Fruit fly (Drosophila melanogaster) whole organism, prepupa: Measurements from ENCODE around the gene erm.
A peak's percentile ranks its signal among the peaks of the same experiment; 100 is the strongest.

Experiments used
- Blimp-1 ChIP-seq: fragments of 200-800 bp; sonication (Bioruptor generic); optimal IDR thresholded peaks from 3 replicates; lab custom pipeline; 2017; ENCODE audit warnings: missing biosample characterization, missing genetic modification characterization, mild to moderate bottlenecking, moderate library complexity, missing genetic modification reagents
- CG10669 ChIP-seq: fragments of 200-800 bp; sonication (Bioruptor generic); optimal IDR thresholded peaks from 3 replicates; lab custom pipeline; 2018; ENCODE audit warnings: missing biosample characterization, mild to moderate bottlenecking, missing genetic modification characterization, moderate library complexity
- CG11294 ChIP-seq: fragments of 200-800 bp; sonication (Bioruptor generic); IDR thresholded peaks from 2 replicates; pipeline ENCODE4 v1.3.6; 2022; ENCODE audit warnings: missing biosample characterization, missing genetic modification characterization
- CG11762 ChIP-seq: fragments of 200-800 bp; sonication (Bioruptor generic); optimal IDR thresholded peaks from 3 replicates; lab custom pipeline; 2016; ENCODE audit warnings: missing biosample characterization, missing genetic modification characterization; ENCODE audit not compliant: insufficient read depth
- CG11902 ChIP-seq: fragments of 200-800 bp; sonication (Bioruptor generic); optimal IDR thresholded peaks from 3 replicates; lab custom pipeline; 2016; ENCODE audit warnings: missing biosample characterization, missing genetic modification characterization
- CG15336 ChIP-seq: fragments of 200-800 bp; sonication (Bioruptor generic); IDR thresholded peaks from 2 replicates; pipeline ENCODE4 v1.3.6; 2022; ENCODE audit warnings: missing biosample characterization, missing genetic modification characterization
- CG1621 ChIP-seq: fragments of 200-800 bp; sonication (Bioruptor generic); optimal IDR thresholded peaks from 3 replicates; lab custom pipeline; 2018; ENCODE audit warnings: missing biosample characterization, mild to moderate bottlenecking, missing genetic modification characterization
- CG16779 ChIP-seq: fragments of 200-800 bp; sonication (Bioruptor generic); optimal IDR thresholded peaks from 3 replicates; lab custom pipeline; 2017; ENCODE audit warnings: missing biosample characterization, mild to moderate bottlenecking, missing genetic modification characterization
- CG3032 ChIP-seq: fragments of 200-800 bp; optimal IDR thresholded peaks from 2 replicates; lab custom pipeline; 2019; ENCODE audit warnings: missing biosample characterization, mild to moderate bottlenecking, missing genetic modification characterization, moderate library complexity
- CG31627 ChIP-seq: fragments of 200-800 bp; sonication (Bioruptor generic); optimal IDR thresholded peaks from 3 replicates; lab custom pipeline; 2016; ENCODE audit warnings: missing biosample characterization, missing genetic modification characterization
- CG34406 ChIP-seq: fragments of 200-800 bp; sonication (Bioruptor generic); optimal IDR thresholded peaks from 3 replicates; lab custom pipeline; 2016; ENCODE audit warnings: missing biosample characterization, missing genetic modification characterization
- CG3919 ChIP-seq: fragments of 200-800 bp; sonication (Bioruptor generic); optimal IDR thresholded peaks from 3 replicates; lab custom pipeline; 2016; ENCODE audit warnings: missing biosample characterization, missing genetic modification characterization
- CG4318 ChIP-seq: fragments of 200-800 bp; sonication (Bioruptor generic); optimal IDR thresholded peaks from 3 replicates; lab custom pipeline; 2017; ENCODE audit warnings: missing biosample characterization, mild to moderate bottlenecking, missing genetic modification characterization
- CG6163 ChIP-seq: fragments of 200-800 bp; sonication (Bioruptor generic); IDR thresholded peaks from 3 replicates; pipeline ENCODE4 v1.3.6; 2022; ENCODE audit warnings: missing biosample characterization, missing genetic modification characterization
- CG6276 ChIP-seq: fragments of 200-800 bp; sonication (Bioruptor generic); optimal IDR thresholded peaks from 2 replicates; lab custom pipeline; 2017; ENCODE audit warnings: missing biosample characterization, mild to moderate bottlenecking, missing genetic modification characterization
- CG6792 ChIP-seq: fragments of 200-800 bp; sonication (Bioruptor generic); optimal IDR thresholded peaks from 3 replicates; lab custom pipeline; 2016; ENCODE audit warnings: missing biosample characterization, missing genetic modification characterization
- CG6808 ChIP-seq: fragments of 200-800 bp; sonication (Bioruptor generic); optimal IDR thresholded peaks from 3 replicates; lab custom pipeline; 2017; ENCODE audit warnings: missing biosample characterization, missing genetic modification characterization, mild to moderate bottlenecking, moderate library complexity, missing genetic modification reagents
- CG6854 ChIP-seq: fragments of 200-800 bp; sonication (Bioruptor generic); optimal IDR thresholded peaks from 2 replicates; lab custom pipeline; 2017; ENCODE audit warnings: missing biosample characterization, mild to moderate bottlenecking, missing genetic modification characterization
- CG7368 ChIP-seq: fragments of 200-800 bp; sonication (Bioruptor generic); optimal IDR thresholded peaks from 3 replicates; lab custom pipeline; 2016; ENCODE audit warnings: missing biosample characterization, missing genetic modification characterization
- CG8119 ChIP-seq: fragments of 200-800 bp; sonication (Bioruptor generic); IDR thresholded peaks from 3 replicates; pipeline ENCODE4 v1.3.6; 2022; ENCODE audit warnings: missing biosample characterization, missing genetic modification characterization
- CG8319 ChIP-seq: fragments of 200-800 bp; sonication (Bioruptor generic); optimal IDR thresholded peaks from 3 replicates; lab custom pipeline; 2016; ENCODE audit warnings: missing biosample characterization, missing genetic modification characterization
- CG8632 ChIP-seq: fragments of 200-800 bp; sonication (Bioruptor generic); optimal IDR thresholded peaks from 3 replicates; lab custom pipeline; 2016; ENCODE audit warnings: missing biosample characterization, missing genetic modification characterization
- CG9139 ChIP-seq: fragments of 200-800 bp; sonication (Bioruptor generic); optimal IDR thresholded peaks from 3 replicates; lab custom pipeline; 2017; ENCODE audit warnings: missing biosample characterization, mild to moderate bottlenecking, missing genetic modification characterization
- Eip75B ChIP-seq: fragments of 200-800 bp; sonication (Bioruptor generic); optimal IDR thresholded peaks from 3 replicates; lab custom pipeline; 2016; ENCODE audit warnings: missing biosample characterization, missing genetic modification characterization
- Eip78C ChIP-seq: fragments of 200-800 bp; sonication (Bioruptor generic); peaks from one replicate; lab custom pipeline; 2016; ENCODE audit warnings: missing biosample characterization, missing genetic modification characterization
- Eip93F ChIP-seq: fragments of 200-800 bp; sonication (Bioruptor generic); optimal IDR thresholded peaks from 2 replicates; lab custom pipeline; 2016; ENCODE audit warnings: missing biosample characterization, mild to moderate bottlenecking, missing genetic modification characterization
- Ets21C ChIP-seq: fragments of 200-800 bp; sonication (Bioruptor generic); optimal IDR thresholded peaks from 3 replicates; lab custom pipeline; 2016; ENCODE audit warnings: missing biosample characterization, missing genetic modification characterization
- Ets96B ChIP-seq: fragments of 200-800 bp; optimal IDR thresholded peaks from 2 replicates; lab custom pipeline; 2019; ENCODE audit warnings: missing biosample characterization, mild to moderate bottlenecking, missing genetic modification characterization, moderate library complexity
- Gug ChIP-seq: fragments of 200-800 bp; sonication (Bioruptor generic); IDR thresholded peaks from 2 replicates; pipeline ENCODE4 v1.3.6; 2022; ENCODE audit warnings: missing biosample characterization, missing genetic modification characterization
- Hr38 ChIP-seq: sonication (Bioruptor generic); optimal IDR thresholded peaks from 2 replicates; lab custom pipeline; 2016; ENCODE audit warnings: missing biosample characterization, missing genetic modification characterization
- Hr39 ChIP-seq: fragments of 200-800 bp; sonication (Bioruptor generic); optimal IDR thresholded peaks from 2 replicates; lab custom pipeline; 2016; ENCODE audit warnings: missing biosample characterization, missing genetic modification characterization
- Lpt ChIP-seq: fragments of 200-800 bp; sonication (Bioruptor generic); optimal IDR thresholded peaks from 3 replicates; lab custom pipeline; 2016; ENCODE audit warnings: missing biosample characterization, missing genetic modification characterization
- Met ChIP-seq: fragments of 200-800 bp; sonication (Bioruptor generic); optimal IDR thresholded peaks from 3 replicates; lab custom pipeline; 2016; ENCODE audit warnings: missing biosample characterization, missing genetic modification characterization
- OdsH ChIP-seq: fragments of 200-800 bp; sonication (Bioruptor generic); optimal IDR thresholded peaks from 3 replicates; lab custom pipeline; 2016; ENCODE audit warnings: missing biosample characterization, missing genetic modification characterization
- Smox ChIP-seq: fragments of 200-800 bp; sonication (Bioruptor generic); optimal IDR thresholded peaks from 3 replicates; lab custom pipeline; 2016; ENCODE audit warnings: missing biosample characterization, missing genetic modification characterization
- Sox14 ChIP-seq: fragments of 200-800 bp; sonication (Bioruptor generic); optimal IDR thresholded peaks from 3 replicates; lab custom pipeline; 2016; ENCODE audit warnings: missing biosample characterization, missing genetic modification characterization
- Sox15 ChIP-seq: fragments of 200-800 bp; sonication (Bioruptor generic); optimal IDR thresholded peaks from 3 replicates; lab custom pipeline; 2016; ENCODE audit warnings: missing biosample characterization, missing genetic modification characterization
- achi ChIP-seq: fragments of 200-800 bp; sonication (Bioruptor generic); optimal IDR thresholded peaks from 3 replicates; lab custom pipeline; 2016; ENCODE audit warnings: missing biosample characterization, missing genetic modification characterization
- acj6 ChIP-seq: fragments of 200-800 bp; sonication (Bioruptor generic); optimal IDR thresholded peaks from 3 replicates; lab custom pipeline; 2016; ENCODE audit warnings: missing biosample characterization, missing genetic modification characterization
- cyc ChIP-seq: fragments of 200-800 bp; sonication (Bioruptor generic); optimal IDR thresholded peaks from 3 replicates; lab custom pipeline; 2016; ENCODE audit warnings: missing biosample characterization, missing genetic modification characterization
- dsx ChIP-seq: fragments of 200-800 bp; optimal IDR thresholded peaks from 3 replicates; lab custom pipeline; 2019; ENCODE audit warnings: missing biosample characterization, mild to moderate bottlenecking, missing genetic modification characterization, moderate library complexity; ENCODE audit not compliant: poor library complexity, severe bottlenecking
- eg ChIP-seq: fragments of 200-800 bp; sonication (Bioruptor generic); IDR thresholded peaks from 3 replicates; pipeline ENCODE4 v1.3.6; 2022; ENCODE audit warnings: missing biosample characterization, missing genetic modification characterization
- esn ChIP-seq: fragments of 200-800 bp; sonication (Bioruptor generic); optimal IDR thresholded peaks from 2 replicates; lab custom pipeline; 2016; ENCODE audit warnings: missing biosample characterization, mild to moderate bottlenecking, missing genetic modification characterization, moderate library complexity
- fd59A ChIP-seq: fragments of 200-800 bp; sonication (Bioruptor generic); optimal IDR thresholded peaks from 2 replicates; lab custom pipeline; 2017; ENCODE audit warnings: missing biosample characterization, mild to moderate bottlenecking, missing genetic modification characterization, missing genetic modification reagents
- lz ChIP-seq: fragments of 200-800 bp; sonication (Bioruptor generic); optimal IDR thresholded peaks from 3 replicates; lab custom pipeline; 2016; ENCODE audit warnings: missing biosample characterization, missing genetic modification characterization
- pdm3 ChIP-seq: fragments of 200-800 bp; sonication (Bioruptor generic); optimal IDR thresholded peaks from 3 replicates; lab custom pipeline; 2016; ENCODE audit warnings: missing biosample characterization, missing genetic modification characterization
- salr ChIP-seq, 2 experiments: fragments of 200-800 bp; sonication (Bioruptor generic); optimal IDR thresholded peaks; 3 replicates each; lab custom pipeline; 2016 to 2018; ENCODE audit warnings: missing biosample characterization in 2 of 2, missing genetic modification characterization in 2 of 2, mild to moderate bottlenecking in 1 of 2
- spab ChIP-seq: fragments of 200-800 bp; sonication (Bioruptor generic); optimal IDR thresholded peaks from 2 replicates; lab custom pipeline; 2017; ENCODE audit warnings: missing biosample characterization, mild to moderate bottlenecking, missing genetic modification characterization, missing genetic modification reagents
- svp ChIP-seq: fragments of 200-800 bp; sonication (Bioruptor generic); peaks from one replicate; lab custom pipeline; 2016; ENCODE audit warnings: missing biosample characterization, missing genetic modification characterization
- topi ChIP-seq: fragments of 200-800 bp; sonication (Bioruptor generic); optimal IDR thresholded peaks from 3 replicates; lab custom pipeline; 2016; ENCODE audit warnings: missing biosample characterization, missing genetic modification characterization
- vri ChIP-seq: fragments of 200-800 bp; sonication (Bioruptor generic); optimal IDR thresholded peaks from 3 replicates; lab custom pipeline; 2016; ENCODE audit warnings: missing biosample characterization, mild to moderate bottlenecking, missing genetic modification characterization

Gene erm

DNA sequence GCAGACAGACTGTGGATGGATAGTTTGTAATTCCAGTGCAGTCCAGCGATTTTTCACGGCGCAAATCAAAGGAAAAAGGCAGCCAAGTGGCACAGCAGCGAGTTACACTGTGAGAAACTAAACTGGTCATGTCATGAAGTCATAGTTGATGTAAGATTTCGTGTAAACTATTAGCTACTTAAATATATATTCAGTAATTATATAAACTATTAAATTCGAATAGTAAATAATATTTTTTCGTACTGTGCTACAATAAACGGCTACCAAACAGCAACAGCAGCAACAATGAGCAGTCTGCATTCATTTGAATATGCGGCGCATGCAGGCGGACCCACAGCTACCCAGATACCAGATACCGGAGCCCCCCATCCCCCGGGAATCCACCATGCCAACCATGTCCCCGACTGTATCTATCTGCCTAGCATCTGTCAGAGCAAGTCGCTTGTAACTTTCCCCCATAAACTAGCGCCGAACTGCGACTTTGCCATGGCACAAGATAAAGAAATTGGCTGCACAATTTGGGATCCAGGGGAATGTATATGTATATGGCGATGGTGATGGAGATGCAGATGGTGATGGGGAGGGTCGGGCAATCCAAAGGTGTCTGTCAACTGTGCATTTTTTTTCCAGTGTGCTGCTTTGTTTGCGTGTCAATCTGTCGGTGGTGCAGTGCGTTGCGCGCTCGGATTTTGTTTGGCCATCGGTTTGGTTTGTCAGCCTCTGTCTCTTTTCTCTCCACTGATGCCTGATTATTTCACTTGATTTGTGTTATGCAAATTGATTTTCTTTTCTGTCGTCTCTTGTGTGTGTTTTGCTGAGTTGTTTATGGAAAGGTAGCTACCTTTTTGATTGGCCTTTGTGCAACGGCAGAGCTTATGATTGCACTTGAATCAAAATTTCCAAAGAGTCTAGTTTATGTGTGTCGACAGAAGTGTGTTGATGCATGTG lies 44.0 kb downstream of the erm start:
- no peak for TF ChIP-seq CG11762 (GFP tag; lab: Kevin White, UChicago)
- TF ChIP-seq CG7368 (GFP tag; lab: Kevin White, UChicago): no peak
- TF ChIP-seq CG11294 (GFP tag; lab: Robert Waterston, UW): peak; percentile 61; the same call in 1 of the 2 replicates
- no peak for TF ChIP-seq Sox14 (GFP tag; lab: Kevin White, UChicago)
- TF ChIP-seq CG6854 (GFP tag; lab: Kevin White, UChicago): no peak
- no peak for TF ChIP-seq CG11902 (GFP tag; lab: Kevin White, UChicago)
- TF ChIP-seq Blimp-1 (GFP tag; lab: Kevin White, UChicago): no peak
- peak; percentile 30 for TF ChIP-seq acj6 (GFP tag; lab: Kevin White, UChicago)
- peak in 1 of 2 experiments; percentile 40 for TF ChIP-seq salr (GFP tag; optimal IDR thresholded peaks at IDR 0.05; lab: Kevin White, UChicago)
- peak; percentile 91 for TF ChIP-seq CG8119 (GFP tag; lab: Robert Waterston, UW)
- TF ChIP-seq Ets21C (GFP tag; lab: Kevin White, UChicago): no peak
- no peak for TF ChIP-seq Hr39 (GFP tag; lab: Kevin White, UChicago)
- TF ChIP-seq Eip78C (GFP tag; lab: Kevin White, UChicago): peak; percentile 64
- TF ChIP-seq svp (GFP tag; lab: Kevin White, UChicago): no peak
- no peak for TF ChIP-seq pdm3 (GFP tag; lab: Kevin White, UChicago)
- no peak for TF ChIP-seq CG1621
- no peak for TF ChIP-seq CG34406
- TF ChIP-seq CG16779 (tag; lab: Kevin White, UChicago): no peak
- no peak for TF ChIP-seq spab
- TF ChIP-seq CG15336 (GFP tag; lab: Robert Waterston, UW): peak; percentile 89
- no peak for TF ChIP-seq CG8632 (GFP tag; lab: Kevin White, UChicago)
- no peak for TF ChIP-seq esn (GFP tag; lab: Kevin White, UChicago)
- no peak for TF ChIP-seq Sox15 (GFP tag; lab: Kevin White, UChicago)
- peak; percentile 62 for TF ChIP-seq achi
- no peak for TF ChIP-seq Eip93F (GFP tag; lab: Kevin White, UChicago)
- TF ChIP-seq cyc (GFP tag; lab: Kevin White, UChicago): no peak
- no peak for TF ChIP-seq vri (GFP tag; lab: Kevin White, UChicago)
- peak; percentile 58 for TF ChIP-seq CG4318 (GFP tag; lab: Kevin White, UChicago)
- peak; percentile 79 for TF ChIP-seq CG6163 (GFP tag; lab: Robert Waterston, UW)
- no peak for TF ChIP-seq CG9139 (GFP tag; lab: Kevin White, UChicago)
- TF ChIP-seq Eip75B (GFP tag; lab: Kevin White, UChicago): no peak
- TF ChIP-seq Gug (GFP tag; lab: Robert Waterston, UW): peak; percentile 69
- TF ChIP-seq CG8319 (GFP tag; lab: Kevin White, UChicago): no peak
- no peak for TF ChIP-seq fd59A (GFP tag; lab: Kevin White, UChicago)
- no peak for TF ChIP-seq lz
- no peak for TF ChIP-seq Smox (GFP tag; lab: Kevin White, UChicago)
- TF ChIP-seq Lpt (GFP tag; lab: Kevin White, UChicago): peak; percentile 60
- no peak for TF ChIP-seq CG31627 (GFP tag; lab: Kevin White, UChicago)
- TF ChIP-seq OdsH (GFP tag; lab: Kevin White, UChicago): peak; percentile 50
- no peak for TF ChIP-seq CG6792
- TF ChIP-seq Ets96B (tag; lab: Kevin White, UChicago): no peak
- TF ChIP-seq CG3919 (GFP tag; lab: Kevin White, UChicago): peak; percentile 38
- peak; percentile 92 for TF ChIP-seq eg (GFP tag; lab: Robert Waterston, UW)
- TF ChIP-seq Met (GFP tag; lab: Kevin White, UChicago): no peak
- no peak for TF ChIP-seq CG3032 (tag; lab: Kevin White, UChicago)
- TF ChIP-seq topi (GFP tag; lab: Kevin White, UChicago): no peak
- TF ChIP-seq CG10669 (GFP tag; lab: Kevin White, UChicago): no peak
- TF ChIP-seq dsx (GFP tag; lab: Kevin White, UChicago): no peak
- peak; percentile 75 for TF ChIP-seq CG6276 (GFP tag; lab: Kevin White, UChicago)
- no peak for TF ChIP-seq Hr38 (GFP tag; lab: Kevin White, UChicago)
- no peak for TF ChIP-seq CG6808 (GFP tag; lab: Kevin White, UChicago)
